Fruit fly (Drosophila melanogaster) whole organism, wandering third instar larva: Measurements from ENCODE around the gene 14-3-3epsilon.

ENCODE experiments used
- Abd-B ChIP-seq: fragments of >200 bp; optimal IDR thresholded peaks from 2 replicates; lab custom pipeline; 2017; ENCODE audit warnings: missing biosample characterization, missing genetic modification characterization
- CG32264 ChIP-seq: fragments of 200-800 bp; sonication (Bioruptor generic); optimal IDR thresholded peaks from 2 replicates; lab custom pipeline; 2016; ENCODE audit warnings: missing biosample characterization, missing genetic modification characterization
- CG9705 ChIP-seq: fragments of 200-800 bp; sonication (Bioruptor generic); optimal IDR thresholded peaks from 2 replicates; lab custom pipeline; 2018; ENCODE audit warnings: missing biosample characterization, mild to moderate bottlenecking, missing genetic modification characterization
- CrebA ChIP-seq: fragments of 200-800 bp; sonication (Bioruptor generic); optimal IDR thresholded peaks from 2 replicates; lab custom pipeline; 2016; ENCODE audit warnings: missing biosample characterization, mild to moderate bottlenecking, missing genetic modification characterization, borderline replicate concordance
- Dfd ChIP-seq: fragments of >200 bp; optimal IDR thresholded peaks from 2 replicates; lab custom pipeline; 2017; ENCODE audit warnings: missing biosample characterization, missing genetic modification characterization
- Dif ChIP-seq: fragments of 200-275, 200-300 bp; sonication (Bioruptor generic); optimal IDR thresholded peaks from 2 replicates; lab custom pipeline; 2018; ENCODE audit warnings: missing biosample characterization, missing genetic modification characterization; ENCODE audit not compliant: partially characterized antibody
- GATAd ChIP-seq: sonication (Bioruptor generic); optimal IDR thresholded peaks from 2 replicates; lab custom pipeline; 2016; ENCODE audit warnings: missing biosample characterization, missing genetic modification characterization
- HLH106 ChIP-seq: fragments of 200-800 bp; optimal IDR thresholded peaks from 3 replicates; lab custom pipeline; 2019; ENCODE audit warnings: missing biosample characterization, mild to moderate bottlenecking, missing genetic modification characterization, moderate library complexity
- Hnf4 ChIP-seq: fragments of 200-800 bp; sonication (Bioruptor generic); optimal IDR thresholded peaks from 2 replicates; lab custom pipeline; 2016; ENCODE audit warnings: missing biosample characterization, mild to moderate bottlenecking, missing genetic modification characterization
- Hr83 ChIP-seq: fragments of 200-300 bp; sonication (Bioruptor generic); optimal IDR thresholded peaks from 2 replicates; lab custom pipeline; 2016; ENCODE audit warnings: missing biosample characterization, mild to moderate bottlenecking, missing genetic modification characterization, moderate library complexity; ENCODE audit not compliant: poor library complexity, severe bottlenecking
- Jra ChIP-seq: sonication (Bioruptor generic); optimal IDR thresholded peaks from 2 replicates; lab custom pipeline; 2016; ENCODE audit warnings: missing biosample characterization, missing genetic modification characterization
- Mio ChIP-seq: sonication (Bioruptor generic); optimal IDR thresholded peaks from 2 replicates; lab custom pipeline; 2016; ENCODE audit warnings: missing biosample characterization, missing genetic modification characterization
- Myc ChIP-seq: fragments of >200 bp; optimal IDR thresholded peaks from 2 replicates; lab custom pipeline; 2017
- N ChIP-seq: fragments of >200 bp; optimal IDR thresholded peaks from 2 replicates; lab custom pipeline; 2018; ENCODE audit warnings: missing biosample characterization, missing external identifiers, missing genetic modification characterization
- OdsH ChIP-seq: fragments of 200-800 bp; sonication (Bioruptor generic); optimal IDR thresholded peaks from 2 replicates; lab custom pipeline; 2016; ENCODE audit warnings: missing biosample characterization, mild to moderate bottlenecking, missing genetic modification characterization
- Rel ChIP-seq, 2 experiments: fragments of 200-800 bp; sonication (Bioruptor generic) in 1 of 2; optimal IDR thresholded peaks; 2 replicates in 1 of 2; 3 replicates in 1 of 2; lab custom pipeline; 2016 to 2019; ENCODE audit warnings: mild to moderate bottlenecking in 2 of 2, missing biosample characterization in 2 of 2, missing genetic modification characterization in 2 of 2, moderate library complexity in 1 of 2
- Vsx2 ChIP-seq: fragments of 200-300, 225-300 bp; sonication (Bioruptor generic); optimal IDR thresholded peaks from 2 replicates; lab custom pipeline; 2018; ENCODE audit warnings: missing biosample characterization, missing genetic modification characterization; ENCODE audit not compliant: partially characterized antibody
- br ChIP-seq: fragments of 200-800 bp; sonication (Bioruptor generic); optimal IDR thresholded peaks from 2 replicates; lab custom pipeline; 2016; ENCODE audit warnings: missing biosample characterization, missing genetic modification characterization
- brk ChIP-seq: fragments of 200-800 bp; sonication (Bioruptor generic); optimal IDR thresholded peaks from 2 replicates; lab custom pipeline; 2016; ENCODE audit warnings: missing biosample characterization, mild to moderate bottlenecking, missing genetic modification characterization
- dl ChIP-seq, 2 experiments: fragments of 175-275, 200-275 bp in 1 of 2; fragments of 200-275 bp in 1 of 2; sonication (Bioruptor generic); optimal IDR thresholded peaks; lab custom pipeline; 2018; ENCODE audit warnings: mild to moderate bottlenecking in 2 of 2, missing biosample characterization in 2 of 2, missing genetic modification characterization in 2 of 2, moderate library complexity in 2 of 2; ENCODE audit not compliant: partially characterized antibody in 2 of 2, insufficient read depth in 1 of 2
- dmrt93B ChIP-seq: fragments of 200-800 bp; sonication (Bioruptor generic); optimal IDR thresholded peaks from 2 replicates; lab custom pipeline; 2018; ENCODE audit warnings: missing biosample characterization, mild to moderate bottlenecking, missing genetic modification characterization
- ey ChIP-seq: fragments of 200-800 bp; sonication (Bioruptor generic); optimal IDR thresholded peaks from 2 replicates; lab custom pipeline; 2016; ENCODE audit warnings: missing biosample characterization, missing genetic modification characterization
- foxo ChIP-seq, 2 experiments: fragments of 200-800 bp; sonication (Bioruptor generic); optimal IDR thresholded peaks; 2 replicates in 1 of 2; 3 replicates in 1 of 2; lab custom pipeline; 2016 to 2017; ENCODE audit warnings: missing biosample characterization in 2 of 2, missing genetic modification characterization in 2 of 2
- fru ChIP-seq: fragments of 200-800 bp; sonication (Bioruptor generic); optimal IDR thresholded peaks from 3 replicates; lab custom pipeline; 2016; ENCODE audit warnings: missing biosample characterization, mild to moderate bottlenecking, missing genetic modification characterization
- jim ChIP-seq: fragments of 175-275, 200-325 bp; sonication (Bioruptor generic); optimal IDR thresholded peaks from 2 replicates; lab custom pipeline; 2016; ENCODE audit warnings: missing biosample characterization, mild to moderate bottlenecking, missing genetic modification characterization
- pan ChIP-seq: fragments of >200 bp; optimal IDR thresholded peaks from 2 replicates; lab custom pipeline; 2017
- psq ChIP-seq: fragments of 200-800 bp; sonication (Bioruptor generic); optimal IDR thresholded peaks from 3 replicates; lab custom pipeline; 2017; ENCODE audit warnings: missing biosample characterization, mild to moderate bottlenecking, missing genetic modification characterization, moderate library complexity
- rgr ChIP-seq: fragments of 200-800 bp; sonication (Bioruptor generic); optimal IDR thresholded peaks from 3 replicates; lab custom pipeline; 2016; ENCODE audit warnings: missing biosample characterization, mild to moderate bottlenecking, missing genetic modification characterization
- sage ChIP-seq: fragments of 200-800 bp; sonication (Bioruptor generic); optimal IDR thresholded peaks from 2 replicates; lab custom pipeline; 2016; ENCODE audit warnings: missing biosample characterization, mild to moderate bottlenecking, missing genetic modification characterization
- sv ChIP-seq: fragments of 200-800 bp; sonication (Bioruptor generic); optimal IDR thresholded peaks from 3 replicates; lab custom pipeline; 2016; ENCODE audit warnings: missing biosample characterization, missing genetic modification characterization
- tai ChIP-seq: sonication (Bioruptor generic); optimal IDR thresholded peaks from 2 replicates; lab custom pipeline; 2016; ENCODE audit warnings: missing biosample characterization, missing genetic modification characterization
- usp ChIP-seq: fragments of >200 bp; optimal IDR thresholded peaks from 2 replicates; lab custom pipeline; 2017; ENCODE audit warnings: missing biosample characterization, missing genetic modification characterization
- woc ChIP-seq: sonication (Bioruptor generic); optimal IDR thresholded peaks from 2 replicates; lab custom pipeline; 2016; ENCODE audit warnings: missing biosample characterization, mild to moderate bottlenecking, missing genetic modification characterization

The 14-3-3epsilon gene

DNA sequence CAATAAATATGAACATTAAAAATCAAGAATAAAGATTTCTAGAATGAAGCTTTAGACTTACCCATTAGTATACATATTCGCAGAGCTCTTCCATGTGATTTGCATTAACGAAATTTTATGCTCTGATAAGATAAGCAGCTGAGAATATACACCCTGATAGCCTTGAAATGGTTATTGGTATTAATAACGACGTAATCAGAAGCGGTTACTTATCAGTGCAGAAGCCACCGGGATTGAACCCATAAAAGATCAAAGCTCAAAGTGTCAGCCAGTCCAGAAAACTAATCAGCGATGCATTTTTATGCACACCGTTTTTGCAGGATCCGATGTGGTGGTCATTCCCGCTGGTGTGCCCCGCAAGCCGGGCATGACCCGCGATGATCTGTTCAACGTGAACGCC lies 14.9 kb upstream of the 14-3-3epsilon start:
- TF ChIP-seq brk (no peak), tai (no peak), Vsx2 (GFP tag; lab: Kevin White, UChicago) (no peak), psq (GFP tag; lab: Kevin White, UChicago) (no peak), sage (GFP tag; lab: Kevin White, UChicago) (no peak), Abd-B (GFP tag; lab: Kevin White, UChicago) (no peak), Hnf4 (GFP tag; lab: Kevin White, UChicago) (no peak), ey (GFP tag; lab: Kevin White, UChicago) (no peak), dl (GFP tag; optimal IDR thresholded peaks at IDR 0.05; lab: Kevin White, UChicago; ENCODE audit: insufficient read depth in 1 of 2, partially characterized antibody in 2 of 2) (no peak), jim (GFP tag; lab: Kevin White, UChicago) (no peak), HLH106 (tag; lab: Kevin White, UChicago) (no peak), Dif (GFP tag; lab: Kevin White, UChicago) (no peak), OdsH (GFP tag; lab: Kevin White, UChicago) (no peak), rgr (GFP tag; lab: Kevin White, UChicago) (no peak), Mio (GFP tag; lab: Kevin White, UChicago) (no peak), foxo (GFP tag; optimal IDR thresholded peaks at IDR 0.05; lab: Kevin White, UChicago) (no peak), GATAd (no peak), sv (GFP tag; lab: Kevin White, UChicago) (no peak), CG32264 (GFP tag; lab: Kevin White, UChicago) (no peak)

DNA sequence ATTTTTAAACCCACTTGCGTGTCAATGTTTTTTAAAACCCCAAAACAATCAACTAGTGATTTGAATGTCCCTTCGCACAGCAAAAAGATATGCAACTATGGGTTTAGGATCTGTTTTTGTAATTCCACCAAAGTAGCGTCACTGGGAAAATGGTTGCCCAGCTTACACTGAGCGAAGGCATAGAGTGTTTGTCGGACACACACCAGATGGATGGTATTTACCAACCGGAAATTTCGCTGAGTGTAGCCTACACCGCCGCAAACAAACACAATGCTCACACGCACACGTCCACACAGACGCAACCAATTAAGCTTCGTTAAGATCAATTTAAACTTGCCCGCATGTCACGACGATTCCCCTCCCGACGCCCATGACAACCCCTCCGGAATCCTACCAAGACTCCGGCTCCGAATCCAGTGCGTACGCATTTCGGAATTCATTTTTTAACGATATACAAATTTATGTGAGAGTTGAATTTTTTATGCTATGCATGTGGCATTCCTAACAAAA lies 13.6 kb upstream of the 14-3-3epsilon start:
- no peak for TF ChIP-seq pan (lab: Kevin White, UChicago)
- TF ChIP-seq Rel (GFP tag; optimal IDR thresholded peaks at IDR 0.05; lab: Kevin White, UChicago): no peak
- no peak for TF ChIP-seq Rel (tag; optimal IDR thresholded peaks at IDR 0.05; lab: Kevin White, UChicago)
- TF ChIP-seq Hnf4 (GFP tag; lab: Kevin White, UChicago): no peak
- TF ChIP-seq fru (GFP tag; lab: Kevin White, UChicago): no peak
- TF ChIP-seq Jra (GFP tag; lab: Kevin White, UChicago): no peak
- TF ChIP-seq psq (GFP tag; lab: Kevin White, UChicago): no peak
- TF ChIP-seq foxo (GFP tag; optimal IDR thresholded peaks at IDR 0.05; lab: Kevin White, UChicago): peak in 1 of 2 experiments; percentile 9
- no peak for TF ChIP-seq jim (GFP tag; lab: Kevin White, UChicago)
- no peak for TF ChIP-seq woc
- TF ChIP-seq rgr (GFP tag; lab: Kevin White, UChicago): peak; percentile 3
- TF ChIP-seq GATAd: no peak
- TF ChIP-seq Abd-B (GFP tag; lab: Kevin White, UChicago): no peak
- no peak for TF ChIP-seq br (GFP tag; lab: Kevin White, UChicago)
- TF ChIP-seq dmrt93B (GFP tag; lab: Kevin White, UChicago): no peak
- no peak for TF ChIP-seq dl (GFP tag; optimal IDR thresholded peaks at IDR 0.05; lab: Kevin White, UChicago; ENCODE audit: insufficient read depth in 1 of 2, partially characterized antibody in 2 of 2)

DNA sequence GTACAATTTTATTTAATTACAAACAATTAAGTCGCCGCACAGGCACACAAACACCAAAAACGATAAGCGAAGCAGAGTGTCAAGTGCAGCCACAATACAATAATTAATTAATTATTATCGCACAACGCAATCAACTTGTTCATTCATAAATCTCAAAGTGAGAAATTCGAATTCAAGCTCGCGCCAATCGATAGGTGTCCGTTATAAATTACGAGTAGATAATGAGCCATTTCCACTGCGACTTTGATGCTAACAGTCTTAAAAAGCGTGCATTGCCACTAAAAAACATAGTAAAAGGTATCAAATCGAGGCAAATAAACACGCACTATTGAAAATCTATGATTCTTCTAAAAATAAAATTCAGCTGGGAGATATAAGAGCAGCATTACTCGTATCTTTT lies 12.1 kb upstream of the 14-3-3epsilon start:
- no peak for TF ChIP-seq fru (GFP tag; lab: Kevin White, UChicago)
- no peak for TF ChIP-seq Dfd (GFP tag; lab: Kevin White, UChicago)
- no peak for TF ChIP-seq N (GFP tag; lab: Kevin White, UChicago)
- no peak for TF ChIP-seq CrebA
- TF ChIP-seq CG9705 (GFP tag; lab: Kevin White, UChicago): no peak
- TF ChIP-seq OdsH (GFP tag; lab: Kevin White, UChicago): no peak
- no peak for TF ChIP-seq sv (GFP tag; lab: Kevin White, UChicago)
- TF ChIP-seq Rel (GFP tag; optimal IDR thresholded peaks at IDR 0.05; lab: Kevin White, UChicago): no peak
- TF ChIP-seq Rel (tag; optimal IDR thresholded peaks at IDR 0.05; lab: Kevin White, UChicago): no peak
- TF ChIP-seq, all 38 proteins: peak for 0

DNA sequence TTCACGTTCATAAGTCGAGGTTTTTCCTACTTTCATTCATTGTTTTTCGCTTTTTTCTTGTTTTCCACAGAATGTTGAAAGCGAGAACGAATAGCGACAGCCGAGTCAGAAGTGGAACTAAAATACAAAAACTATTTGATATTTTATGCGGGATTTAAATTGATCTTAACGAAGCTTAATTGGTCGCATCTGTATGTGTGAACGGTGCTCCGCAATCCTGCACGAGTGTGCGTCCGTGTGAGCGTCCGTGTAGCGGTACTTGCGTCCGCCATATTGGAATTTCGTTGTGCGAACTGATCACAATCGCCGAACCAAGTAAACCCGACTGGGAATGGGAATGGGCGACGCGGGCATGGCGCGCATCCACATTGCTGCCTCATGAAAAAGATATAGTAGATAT lies 10.1 kb upstream of the 14-3-3epsilon start:
- TF ChIP-seq usp (GFP tag; lab: Kevin White, UChicago): no peak
- no peak for TF ChIP-seq dmrt93B (GFP tag; lab: Kevin White, UChicago)
- no peak for TF ChIP-seq GATAd
- TF ChIP-seq Mio (GFP tag; lab: Kevin White, UChicago): no peak
- TF ChIP-seq Myc: no peak
- no peak for TF ChIP-seq br (GFP tag; lab: Kevin White, UChicago)
- no peak for TF ChIP-seq CrebA
- TF ChIP-seq N (GFP tag; lab: Kevin White, UChicago): no peak
- TF ChIP-seq Hr83 (GFP tag; lab: Kevin White, UChicago): no peak
- no peak for TF ChIP-seq Rel (GFP tag; optimal IDR thresholded peaks at IDR 0.05; lab: Kevin White, UChicago)
- no peak for TF ChIP-seq Rel (tag; optimal IDR thresholded peaks at IDR 0.05; lab: Kevin White, UChicago)
